Worm (Caenorhabditis elegans) whole organism, L4 larva: ENCODE data around the gene T28C12.15.

Experiments
- aly-2 ChIP-seq: sonication (generic microtip); optimal IDR thresholded peaks from 2 replicates; lab custom pipeline; 2018; ENCODE audit warnings: missing biosample characterization, missing genetic modification characterization
- ama-1 ChIP-seq: fragments of 150-350 bp; optimal IDR thresholded peaks from 2 replicates; lab custom pipeline; 2014; ENCODE audit warnings: inconsistent platforms, mixed read lengths
- ceh-32 ChIP-seq: sonication (generic microtip); optimal IDR thresholded peaks from 2 replicates; lab custom pipeline; 2016; ENCODE audit warnings: mild to moderate bottlenecking, missing genetic modification characterization, missing compliant biosample characterization; ENCODE audit not compliant: poor library complexity
- egl-27 ChIP-seq: sonication (generic microtip); optimal IDR thresholded peaks from 3 replicates; lab custom pipeline; 2017; ENCODE audit warnings: missing biosample characterization, missing genetic modification reagents, missing genetic modification characterization
- lim-7 ChIP-seq: fragments of 200-800 bp; sonication (Bioruptor generic); IDR thresholded peaks from 2 replicates; pipeline ENCODE4 v1.3.6; 2022; ENCODE audit warnings: missing genetic modification characterization, missing compliant biosample characterization
- lin-13 ChIP-seq: fragments of 150-350 bp; optimal IDR thresholded peaks from 2 replicates; lab custom pipeline; 2014; ENCODE audit warnings: missing biosample characterization, missing genetic modification reagents, missing genetic modification characterization
- nhr-25 ChIP-seq: sonication (generic microtip); optimal IDR thresholded peaks from 2 replicates; lab custom pipeline; 2017; ENCODE audit warnings: missing genetic modification characterization, mild to moderate bottlenecking, missing compliant biosample characterization, antibody characterized with exemption, moderate library complexity, borderline replicate concordance; ENCODE audit not compliant: insufficient read depth
- nhr-41 ChIP-seq: fragments of 200-800 bp; sonication (Bioruptor generic); IDR thresholded peaks from 2 replicates; pipeline ENCODE4 v1.3.6; 2022; ENCODE audit warnings: missing genetic modification reagents, missing genetic modification characterization, missing compliant biosample characterization
- nhr-77 ChIP-seq: fragments of 150-350 bp; optimal IDR thresholded peaks from 2 replicates; lab custom pipeline; 2014; ENCODE audit warnings: missing biosample characterization, missing genetic modification characterization
- snpc-4 ChIP-seq: fragments of 150-350 bp; optimal IDR thresholded peaks from 2 replicates; lab custom pipeline; 2014; ENCODE audit warnings: missing biosample characterization, missing genetic modification characterization
- unc-62 ChIP-seq, 3 experiments: fragments of 150-350 bp in 1 of 3; sonication (generic microtip); optimal IDR thresholded peaks in 2 of 3; peaks in 1 of 3; 1 replicate in 1 of 3; 2 replicates in 2 of 3; lab custom pipeline; 2014 to 2017; ENCODE audit warnings: missing biosample characterization in 3 of 3, missing genetic modification characterization in 3 of 3, missing genetic modification reagents in 3 of 3, missing genotype in 1 of 3

DNA sequence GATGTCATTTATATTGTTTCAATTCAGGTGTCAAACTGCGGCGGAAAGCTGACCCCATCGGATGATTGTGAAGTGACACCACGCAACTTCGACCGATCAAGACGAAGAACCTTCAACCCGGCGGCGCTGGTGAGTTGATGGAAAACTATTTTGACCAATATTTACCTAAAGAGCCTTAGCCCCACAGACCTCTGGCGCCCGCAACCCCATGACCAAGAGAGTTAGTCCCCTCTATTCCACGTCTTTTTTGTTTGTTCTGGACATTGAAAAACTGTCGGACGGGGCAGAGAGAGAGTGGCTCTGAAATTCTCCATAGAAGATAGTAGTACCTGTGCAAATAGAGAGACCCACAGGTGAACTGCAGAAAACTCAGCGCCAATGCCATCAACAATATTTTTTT is 37.1 kb upstream of the T28C12.15 start:
- TF ChIP-seq unc-62 (GFP tag; optimal IDR thresholded peaks at IDR 0.05 in 1 of 2; lab: Kevin White, UChicago) (peak in 1 of 2 experiments; percentile 20), unc-62 (tag; optimal IDR thresholded peaks at IDR 0.05; lab: Kevin White, UChicago) (no peak), nhr-77 (no peak), aly-2 (no peak), ama-1 (lab: Kevin White, UChicago) (no peak), nhr-25 (tag; lab: Kevin White, UChicago) (no peak), egl-27 (tag; lab: Kevin White, UChicago) (no peak), lim-7 (GFP tag; lab: Robert Waterston, UW) (no peak), ceh-32 (tag; lab: Kevin White, UChicago) (no peak), snpc-4 (tag; lab: Kevin White, UChicago) (no peak), lin-13 (GFP tag; lab: Kevin White, UChicago) (no peak), nhr-41 (no peak)
